Fruit fly (Drosophila melanogaster) whole organism: ENCODE measurements around the gene Stim.

Source experiments
- CG8478 ChIP-seq: fragments of >200 bp; optimal IDR thresholded peaks from 2 replicates; lab custom pipeline; 2018; ENCODE audit warnings: inconsistent platforms
- Dll ChIP-seq: fragments of >200 bp; optimal IDR thresholded peaks from 2 replicates; lab custom pipeline; 2017
- EcR ChIP-seq, 2 experiments: fragments of >200 bp; optimal IDR thresholded peaks; 2 replicates each; lab custom pipeline; 2017; ENCODE audit warnings: missing biosample characterization in 2 of 2, missing genetic modification characterization in 2 of 2, missing genetic modification reagents in 2 of 2
- pan ChIP-seq: fragments of >200 bp; optimal IDR thresholded peaks from 2 replicates; lab custom pipeline; 2017
- psq ChIP-seq: fragments of >200 bp; optimal IDR thresholded peaks from 2 replicates; lab custom pipeline; 2017
- usp ChIP-seq: fragments of >200 bp; optimal IDR thresholded peaks from 2 replicates; lab custom pipeline; 2017; ENCODE audit warnings: missing biosample characterization, missing genetic modification characterization, mixed read lengths

Gene Stim

dm6 chrX:15889780-15890608, 50.3 kb downstream of the Stim start, which contains the start of the genes MSBP and CG15916:
MSBP (minus strand) TSS chrX:15890109.
CG15916 (plus strand) TSS chrX:15890589.
- TF ChIP-seq CG8478 (lab: Kevin White, UChicago) (no peak), EcR (GFP tag; optimal IDR thresholded peaks at IDR 0.05; lab: Kevin White, UChicago) (no peak), Dll (lab: Kevin White, UChicago) (no peak), psq (lab: Kevin White, UChicago) (no peak), pan (lab: Kevin White, UChicago) (no peak), usp (GFP tag; lab: Kevin White, UChicago) (no peak)

DNA sequence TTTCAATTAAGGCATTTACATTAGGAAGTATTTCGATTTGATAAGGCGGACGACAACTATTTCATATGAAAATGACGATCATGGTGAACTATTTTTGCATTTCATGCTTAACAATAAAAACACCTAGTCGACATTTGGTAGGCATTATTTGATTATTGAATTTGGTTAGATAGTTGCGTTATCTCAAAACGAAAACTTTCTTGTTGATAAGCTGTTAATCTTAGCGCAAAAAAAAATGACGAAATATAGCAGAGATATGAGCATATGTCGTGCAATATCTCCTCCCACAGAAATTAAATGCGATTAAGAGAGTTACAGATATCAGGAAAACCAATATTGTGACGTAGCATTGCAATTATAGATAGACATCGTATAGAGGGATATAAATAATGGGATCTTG, 51.5 kb downstream of the Stim start:
- TF ChIP-seq psq (lab: Kevin White, UChicago) (no peak), pan (lab: Kevin White, UChicago) (no peak), usp (GFP tag; lab: Kevin White, UChicago) (no peak), Dll (lab: Kevin White, UChicago) (no peak), CG8478 (lab: Kevin White, UChicago) (no peak), EcR (GFP tag; optimal IDR thresholded peaks at IDR 0.05; lab: Kevin White, UChicago) (no peak)

DNA sequence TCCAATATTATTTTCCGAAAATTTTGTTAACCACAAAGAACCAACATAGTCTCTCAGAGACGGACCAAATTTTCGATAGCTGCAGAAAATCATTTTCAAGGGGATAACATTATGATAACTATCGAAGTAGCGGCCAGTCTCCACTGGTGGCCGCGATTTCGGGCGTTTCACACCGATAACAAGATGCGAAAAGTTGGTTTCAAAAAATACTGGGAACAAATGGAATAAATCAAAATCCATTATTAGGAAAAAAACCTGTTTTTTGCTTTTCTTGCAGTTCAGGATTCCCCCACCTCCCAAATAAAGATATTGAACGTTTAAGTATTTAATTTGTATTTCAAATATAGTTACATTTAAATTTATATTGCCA, 53.0 kb downstream of the Stim start, which contains the start of gene tay:
tay (minus strand) TSS at position 65 of the 370 bp plus-strand sequence.
- no peak for TF ChIP-seq psq (lab: Kevin White, UChicago)
- no peak for TF ChIP-seq pan (lab: Kevin White, UChicago)
- TF ChIP-seq EcR (GFP tag; optimal IDR thresholded peaks at IDR 0.05; lab: Kevin White, UChicago), result no peak

DNA sequence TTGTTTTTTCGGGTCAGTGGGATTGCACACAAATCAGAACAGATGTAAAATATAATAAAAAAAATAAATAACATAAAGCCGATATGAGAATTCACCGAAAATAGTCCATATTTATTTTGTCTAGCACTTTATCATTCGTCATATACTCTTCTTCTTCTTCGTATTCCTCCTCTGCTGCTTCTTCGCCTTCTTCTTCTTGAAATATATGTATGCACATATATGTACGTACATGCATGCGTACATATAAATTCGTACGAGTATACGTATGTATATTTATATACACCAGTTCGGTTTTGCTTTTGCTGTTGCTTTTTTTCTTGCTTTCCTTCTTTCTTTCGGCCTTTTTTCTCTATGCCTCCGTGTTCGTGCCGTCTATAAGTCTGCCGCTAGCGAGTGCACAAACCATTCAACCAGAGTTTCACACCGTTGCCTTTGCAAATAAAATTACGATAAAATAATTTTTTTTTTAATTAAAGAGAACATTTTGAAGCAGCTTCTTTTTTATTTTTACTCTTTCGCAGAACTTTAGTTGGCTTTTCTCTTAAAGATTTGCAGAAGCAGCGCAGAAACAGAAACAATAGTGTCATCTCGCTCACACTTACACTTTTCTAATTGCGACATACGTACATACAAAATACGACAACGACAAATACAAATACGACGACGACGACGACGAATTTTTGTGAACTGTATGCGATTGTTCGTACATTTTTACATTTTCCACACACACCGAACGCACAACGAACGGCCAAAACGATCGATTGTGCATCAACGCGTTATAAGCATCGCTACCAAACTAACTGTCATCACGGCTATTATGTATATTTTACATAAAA, 53.6 kb downstream of the Stim start:
- no peak for TF ChIP-seq Dll (lab: Kevin White, UChicago)
- no peak for TF ChIP-seq pan (lab: Kevin White, UChicago)
- no peak for TF ChIP-seq CG8478 (lab: Kevin White, UChicago)
- no peak for TF ChIP-seq psq (lab: Kevin White, UChicago)
- no peak for TF ChIP-seq EcR (GFP tag; optimal IDR thresholded peaks at IDR 0.05; lab: Kevin White, UChicago)
- TF ChIP-seq usp (GFP tag; lab: Kevin White, UChicago), result no peak
